Worm (Caenorhabditis elegans): ENCODE results near the gene kbp-2.
A peak's percentile ranks its signal among the peaks of the same experiment; 100 is the strongest.

The kbp-2 gene

DNA sequence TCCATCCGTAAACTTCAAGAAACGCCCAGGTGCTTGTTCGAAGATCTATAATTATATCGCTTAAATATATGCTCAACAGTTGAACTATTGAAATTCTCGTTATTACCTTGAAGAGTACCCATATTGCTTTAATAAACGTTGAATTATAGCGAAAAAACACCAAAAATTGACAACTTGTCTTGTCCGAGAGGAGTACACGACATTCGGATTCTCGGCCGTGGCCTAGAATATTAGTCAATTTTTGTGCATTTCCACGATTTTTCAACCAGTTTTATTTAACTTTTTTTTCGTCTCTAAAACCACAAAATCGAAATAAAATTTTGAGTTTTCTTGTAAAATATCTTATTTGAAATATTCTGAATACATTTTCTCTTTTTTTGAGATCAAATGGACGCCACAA is 8.6 kb upstream of the kbp-2 start, which contains the start of the genes F26F4.9 and cee-1 (continued):
- TF ChIP-seq pag-3 (tag; optimal IDR thresholded peaks at IDR 0.05; ENCODE audit: borderline replicate concordance, insufficient read depth) = no peak
- TF ChIP-seq grh-1 (GFP tag; IDR thresholded peaks at IDR 0.05) = no peak
- TF ChIP-seq hlh-17 (GFP tag; optimal IDR thresholded peaks at IDR 0.05; ENCODE audit: borderline replicate concordance) = no peak
- peak; percentile 61 to 76 (median 68) for TF ChIP-seq dpl-1 (GFP tag; optimal IDR thresholded peaks at IDR 0.05)
- no peak for TF ChIP-seq aha-1 (tag; optimal IDR thresholded peaks at IDR 0.05)
- no peak for TF ChIP-seq vab-15 (tag; optimal IDR thresholded peaks at IDR 0.05)
- TF ChIP-seq zip-4 (GFP tag; optimal IDR thresholded peaks at IDR 0.05) = peak; percentile 8
- peak; percentile 32 for TF ChIP-seq unc-86 (tag; optimal IDR thresholded peaks at IDR 0.05)
- peak; percentile 84 for TF ChIP-seq nhr-90 (tag; optimal IDR thresholded peaks at IDR 0.05; ENCODE audit: poor library complexity)
- peak in 2 of 3 experiments; percentile 19 to 47 for TF ChIP-seq ceh-82 (tag; optimal IDR thresholded peaks at IDR 0.05)
- peak; percentile 67 to 75 for TF ChIP-seq lin-35 (GFP tag; optimal IDR thresholded peaks at IDR 0.05)
- no peak for TF ChIP-seq unc-98 (GFP tag; IDR thresholded peaks at IDR 0.05)
- TF ChIP-seq pqm-1 (tag; optimal IDR thresholded peaks at IDR 0.05) = no peak
- TF ChIP-seq lin-15B (tag; optimal IDR thresholded peaks at IDR 0.05) = no peak
- TF ChIP-seq ces-1 (GFP tag; optimal IDR thresholded peaks at IDR 0.05) = no peak
- peak; percentile 82 for TF ChIP-seq nhr-85 (tag)
- peak; percentile 44 for TF ChIP-seq elt-2 (tag; optimal IDR thresholded peaks at IDR 0.05)
- no peak for TF ChIP-seq hpl-2 (GFP tag; optimal IDR thresholded peaks at IDR 0.05)
- no peak for TF ChIP-seq unc-30 (tag; optimal IDR thresholded peaks at IDR 0.05)
- TF ChIP-seq fos-1 (tag; optimal IDR thresholded peaks at IDR 0.05) = no peak
- peak; percentile 70 for TF ChIP-seq fkh-8 (tag; optimal IDR thresholded peaks at IDR 0.05)
- no peak for TF ChIP-seq lin-39 (tag; optimal IDR thresholded peaks at IDR 0.05)
- no peak for TF ChIP-seq ztf-4 (tag; optimal IDR thresholded peaks at IDR 0.05)
- peak; percentile 75 for TF ChIP-seq egl-13 (tag; optimal IDR thresholded peaks at IDR 0.05)
- TF ChIP-seq ceh-90 (tag; optimal IDR thresholded peaks at IDR 0.05) = peak; percentile 90
- TF ChIP-seq ceh-88 (GFP tag; IDR thresholded peaks at IDR 0.05) = no peak
- TF ChIP-seq efl-1 (optimal IDR thresholded peaks at IDR 0.05) = peak; percentile 63 to 79
- TF ChIP-seq efl-1 (GFP tag; optimal IDR thresholded peaks at IDR 0.05 in 1 of 2) = peak; percentile 78 to 96
- TF ChIP-seq fkh-10 (GFP tag; optimal IDR thresholded peaks at IDR 0.05) = no peak
- no peak for TF ChIP-seq nhr-84 (tag; optimal IDR thresholded peaks at IDR 0.05)
- TF ChIP-seq tlp-1 (tag; optimal IDR thresholded peaks at IDR 0.05) = no peak
- TF ChIP-seq nhr-12 (tag; optimal IDR thresholded peaks at IDR 0.05) = no peak
- TF ChIP-seq skn-1 (tag; optimal IDR thresholded peaks at IDR 0.05) = peak; percentile 22
- peak; percentile 40 for TF ChIP-seq blmp-1 (tag; optimal IDR thresholded peaks at IDR 0.05)
- peak; percentile 96 for TF ChIP-seq rnt-1 (tag; optimal IDR thresholded peaks at IDR 0.05)
- peak; percentile 63 to 69 for TF ChIP-seq lsy-2 (tag; optimal IDR thresholded peaks at IDR 0.05)
- no peak for TF ChIP-seq ceh-8 (GFP tag; optimal IDR thresholded peaks at IDR 0.05)
- TF ChIP-seq nhr-76 (tag; optimal IDR thresholded peaks at IDR 0.05) = no peak
- TF ChIP-seq ets-5 (GFP tag; IDR thresholded peaks at IDR 0.05) = no peak
- no peak for TF ChIP-seq ceh-63 (GFP tag; optimal IDR thresholded peaks at IDR 0.05)
- no peak for TF ChIP-seq jun-1 (tag; optimal IDR thresholded peaks at IDR 0.05)
- no peak for TF ChIP-seq unc-62 (GFP tag; optimal IDR thresholded peaks at IDR 0.05)
- no peak for TF ChIP-seq zag-1 (tag; optimal IDR thresholded peaks at IDR 0.05)
- TF ChIP-seq efl-3 (GFP tag; optimal IDR thresholded peaks at IDR 0.05) = no peak
- no peak for TF ChIP-seq ama-1 (optimal IDR thresholded peaks at IDR 0.05)
- peak; percentile 21 for TF ChIP-seq lin-13 (GFP tag; optimal IDR thresholded peaks at IDR 0.05)
- peak; percentile 91 for TF ChIP-seq fkh-4 (tag; optimal IDR thresholded peaks at IDR 0.05; ENCODE audit: borderline replicate concordance)
- no peak for TF ChIP-seq nhr-237 (tag; optimal IDR thresholded peaks at IDR 0.05)
- peak; percentile 66 for TF ChIP-seq C04F5.9 (tag; optimal IDR thresholded peaks at IDR 0.05)
- TF ChIP-seq alr-1 (tag; optimal IDR thresholded peaks at IDR 0.05; ENCODE audit: borderline replicate concordance) = no peak
- TF ChIP-seq C16A3.4 (tag; optimal IDR thresholded peaks at IDR 0.05) = peak; percentile 35
- peak; percentile 86 for TF ChIP-seq irx-1 (tag; optimal IDR thresholded peaks at IDR 0.05)
- no peak for TF ChIP-seq egl-27 (tag; optimal IDR thresholded peaks at IDR 0.05)

All from whole organism, L1 larva.